Worm (Caenorhabditis elegans) whole organism, L3 larva: ENCODE data around the gene C50E3.13.
A peak's percentile ranks its signal among the peaks of the same experiment; 100 is the strongest.

Source experiments
- R02D3.7 ChIP-seq: fragments of 150-350 bp; optimal IDR thresholded peaks from 2 replicates; lab custom pipeline; 2014; ENCODE audit warnings: missing biosample characterization, missing genetic modification characterization
- ZK546.5 ChIP-seq: sonication (generic microtip); optimal IDR thresholded peaks from 2 replicates; lab custom pipeline; 2017; ENCODE audit warnings: missing biosample characterization, missing genetic modification characterization
- aly-2 ChIP-seq: fragments of 150-350 bp; optimal IDR thresholded peaks from 2 replicates; lab custom pipeline; 2014; ENCODE audit warnings: missing biosample characterization, missing genetic modification characterization
- ceh-16 ChIP-seq: sonication (generic microtip); optimal IDR thresholded peaks from 2 replicates; lab custom pipeline; 2017; ENCODE audit warnings: missing biosample characterization, missing genetic modification characterization
- ceh-28 ChIP-seq: fragments of 150-350 bp; optimal IDR thresholded peaks from 2 replicates; lab custom pipeline; 2014; ENCODE audit warnings: missing biosample characterization, missing genetic modification reagents, missing genetic modification characterization
- ceh-9 ChIP-seq: sonication (generic microtip); optimal IDR thresholded peaks from 2 replicates; lab custom pipeline; 2018; ENCODE audit warnings: missing biosample characterization, missing genetic modification characterization
- daf-12 ChIP-seq: fragments of 150-350 bp; optimal IDR thresholded peaks from 2 replicates; lab custom pipeline; 2014; ENCODE audit warnings: missing biosample characterization, missing genetic modification reagents, missing genetic modification characterization
- egl-27 ChIP-seq: sonication (generic microtip); optimal IDR thresholded peaks from 4 replicates; lab custom pipeline; 2017; ENCODE audit warnings: missing biosample characterization, missing genetic modification reagents, missing genetic modification characterization
- egl-5 ChIP-seq: fragments of 150-350 bp; optimal IDR thresholded peaks from 2 replicates; lab custom pipeline; 2017; ENCODE audit warnings: missing biosample characterization, missing genetic modification reagents, missing genetic modification characterization, inconsistent platforms
- elt-1 ChIP-seq: fragments of 150-350 bp; optimal IDR thresholded peaks from 2 replicates; lab custom pipeline; 2014; ENCODE audit warnings: missing biosample characterization, missing genetic modification characterization
- elt-3 ChIP-seq, 3 experiments: fragments of 150-350 bp in 1 of 3; sonication (generic microtip) in 2 of 3; optimal IDR thresholded peaks; 2 replicates in 2 of 3; 4 replicates in 1 of 3; lab custom pipeline; 2014 to 2017; ENCODE audit warnings: missing biosample characterization in 3 of 3, missing genetic modification characterization in 3 of 3
- eor-1 ChIP-seq, 2 experiments: fragments of 150-350 bp; optimal IDR thresholded peaks; 2 replicates each; lab custom pipeline; 2014 to 2018; ENCODE audit warnings: missing biosample characterization in 2 of 2, missing genetic modification characterization in 2 of 2
- fkh-2 ChIP-seq: fragments of 150-350 bp; optimal IDR thresholded peaks from 2 replicates; lab custom pipeline; 2014; ENCODE audit warnings: missing biosample characterization, missing genetic modification reagents, missing genetic modification characterization
- fos-1 ChIP-seq: fragments of 150-350 bp; optimal IDR thresholded peaks from 2 replicates; lab custom pipeline; 2014; ENCODE audit warnings: missing biosample characterization, missing genetic modification characterization
- hmg-11 ChIP-seq: sonication (generic microtip); optimal IDR thresholded peaks from 2 replicates; lab custom pipeline; 2016; ENCODE audit warnings: missing genetic modification characterization, missing compliant biosample characterization
- jun-1 ChIP-seq: fragments of 150-350 bp; optimal IDR thresholded peaks from 2 replicates; lab custom pipeline; 2014; ENCODE audit warnings: missing biosample characterization, missing genetic modification reagents, missing genetic modification characterization
- lin-15B ChIP-seq: fragments of 150-350 bp; optimal IDR thresholded peaks from 2 replicates; lab custom pipeline; 2014; ENCODE audit warnings: missing biosample characterization, missing genetic modification characterization
- lin-39 ChIP-seq: fragments of 150-350 bp; optimal IDR thresholded peaks from 2 replicates; lab custom pipeline; 2018; ENCODE audit warnings: missing biosample characterization, missing genetic modification reagents, missing genetic modification characterization
- lsy-12 ChIP-seq: sonication (generic microtip); optimal IDR thresholded peaks from 2 replicates; lab custom pipeline; 2016; ENCODE audit warnings: mild to moderate bottlenecking, missing genetic modification characterization, missing compliant biosample characterization
- mdl-1 ChIP-seq: fragments of 150-350 bp; optimal IDR thresholded peaks from 2 replicates; lab custom pipeline; 2014; ENCODE audit warnings: missing biosample characterization, missing genetic modification characterization
- mml-1 ChIP-seq: fragments of 150-350 bp; sonication (generic microtip); optimal IDR thresholded peaks from 3 replicates; lab custom pipeline; 2014; ENCODE audit warnings: missing biosample characterization, missing genetic modification characterization
- nfya-1 ChIP-seq: sonication (generic microtip); optimal IDR thresholded peaks from 2 replicates; lab custom pipeline; 2017; ENCODE audit warnings: missing genetic modification characterization, mild to moderate bottlenecking, missing compliant biosample characterization, antibody characterized with exemption, moderate library complexity; ENCODE audit not compliant: insufficient read depth
- nhr-11 ChIP-seq: fragments of 150-350 bp; optimal IDR thresholded peaks from 2 replicates; lab custom pipeline; 2014; ENCODE audit warnings: missing biosample characterization, missing genetic modification characterization
- nhr-12 ChIP-seq: fragments of 150-350 bp; optimal IDR thresholded peaks from 2 replicates; lab custom pipeline; 2014; ENCODE audit warnings: missing biosample characterization, missing genetic modification characterization
- nhr-23 ChIP-seq: fragments of 150-350 bp; optimal IDR thresholded peaks from 2 replicates; lab custom pipeline; 2014; ENCODE audit warnings: missing biosample characterization, missing genetic modification reagents, missing genetic modification characterization
- nhr-237 ChIP-seq: fragments of 150-350 bp; optimal IDR thresholded peaks from 2 replicates; lab custom pipeline; 2014; ENCODE audit warnings: missing biosample characterization, missing genetic modification characterization
- nhr-25 ChIP-seq: sonication (generic microtip); optimal IDR thresholded peaks from 2 replicates; lab custom pipeline; 2017; ENCODE audit warnings: missing biosample characterization, missing genetic modification characterization
- nhr-28 ChIP-seq: fragments of 150-350 bp; optimal IDR thresholded peaks from 2 replicates; lab custom pipeline; 2014; ENCODE audit warnings: missing biosample characterization, missing genetic modification characterization
- nhr-43 ChIP-seq: sonication (generic microtip); optimal IDR thresholded peaks from 2 replicates; lab custom pipeline; 2016; ENCODE audit warnings: mild to moderate bottlenecking, missing genetic modification characterization, missing compliant biosample characterization; ENCODE audit not compliant: poor library complexity, severe bottlenecking
- nhr-67 ChIP-seq: fragments of 150-350 bp; optimal IDR thresholded peaks from 2 replicates; lab custom pipeline; 2014; ENCODE audit warnings: missing biosample characterization, missing genetic modification characterization
- nhr-76 ChIP-seq: fragments of 150-350 bp; sonication (generic microtip); optimal IDR thresholded peaks from 5 replicates; lab custom pipeline; 2014; ENCODE audit warnings: missing biosample characterization, missing genetic modification characterization
- nhr-77 ChIP-seq: fragments of 150-350 bp; optimal IDR thresholded peaks from 2 replicates; lab custom pipeline; 2014; ENCODE audit warnings: missing biosample characterization, missing genetic modification characterization
- pha-4 ChIP-seq: fragments of 150-350 bp; optimal IDR thresholded peaks from 2 replicates; lab custom pipeline; 2014; ENCODE audit warnings: missing biosample characterization, missing genetic modification reagents, missing genetic modification characterization
- pqm-1 ChIP-seq: fragments of 150-350 bp; optimal IDR thresholded peaks from 2 replicates; lab custom pipeline; 2017; ENCODE audit warnings: missing biosample characterization, missing genetic modification characterization, inconsistent platforms
- sea-2 ChIP-seq: fragments of 150-350 bp; sonication (generic microtip); optimal IDR thresholded peaks from 4 replicates; lab custom pipeline; 2014; ENCODE audit warnings: missing biosample characterization, missing genetic modification reagents, missing genetic modification characterization
- skn-1 ChIP-seq: fragments of 150-350 bp; optimal IDR thresholded peaks from 2 replicates; lab custom pipeline; 2014; ENCODE audit warnings: missing biosample characterization, missing genetic modification characterization
- snpc-4 ChIP-seq: fragments of 150-350 bp; optimal IDR thresholded peaks from 2 replicates; lab custom pipeline; 2014; ENCODE audit warnings: missing biosample characterization, missing genetic modification characterization
- tbx-2 ChIP-seq: sonication (generic microtip); optimal IDR thresholded peaks from 2 replicates; lab custom pipeline; 2016; ENCODE audit warnings: mild to moderate bottlenecking, missing genetic modification characterization, missing compliant biosample characterization
- unc-62 ChIP-seq: fragments of 150-350 bp; sonication (generic microtip); optimal IDR thresholded peaks from 4 replicates; lab custom pipeline; 2014; ENCODE audit warnings: missing biosample characterization, missing genetic modification reagents, missing genetic modification characterization
- ztf-11 ChIP-seq: fragments of 150-350 bp; optimal IDR thresholded peaks from 2 replicates; lab custom pipeline; 2014; ENCODE audit warnings: missing biosample characterization, missing genetic modification characterization
- ztf-4 ChIP-seq: fragments of 150-350 bp; optimal IDR thresholded peaks from 2 replicates; lab custom pipeline; 2014; ENCODE audit warnings: missing biosample characterization, missing genetic modification characterization

C50E3.13 gene

ce11 chrV:7600149-7600548 is 23.9 kb downstream of the C50E3.13 start, which contains the start of gene C50E3.9:
Gene C50E3.9, minus strand, starts transcription at chrV:7600249.
- TF ChIP-seq mml-1 (tag; lab: Kevin White, UChicago), result no peak
- TF ChIP-seq lin-15B (tag; lab: Kevin White, UChicago), result no peak
- TF ChIP-seq ceh-28, result no peak
- no peak for TF ChIP-seq nfya-1 (tag; lab: Kevin White, UChicago)
- no peak for TF ChIP-seq tbx-2
- no peak for TF ChIP-seq nhr-25 (tag; lab: Kevin White, UChicago)
- TF ChIP-seq nhr-11 (tag; lab: Kevin White, UChicago), result no peak
- no peak for TF ChIP-seq unc-62
- no peak for TF ChIP-seq nhr-28
- TF ChIP-seq snpc-4, result no peak
- TF ChIP-seq egl-27 (tag; lab: Kevin White, UChicago), result no peak
- TF ChIP-seq ZK546.5 (tag; lab: Kevin White, UChicago), result no peak
- no peak for TF ChIP-seq aly-2 (tag; lab: Kevin White, UChicago)

- TF ChIP-seq sea-2 (GFP tag; lab: Kevin White, UChicago) (no peak), unc-62 (no peak), R02D3.7 (no peak), mdl-1 (tag; lab: Kevin White, UChicago) (no peak), nhr-76 (no peak), elt-1 (tag; lab: Kevin White, UChicago) (no peak), pha-4 (tag; lab: Kevin White, UChicago) (no peak), nhr-12 (tag; lab: Kevin White, UChicago) (no peak), daf-12 (tag; lab: Kevin White, UChicago) (no peak), fkh-2 (no peak), skn-1 (tag; lab: Kevin White, UChicago) (no peak), nfya-1 (tag; lab: Kevin White, UChicago) (no peak), ZK546.5 (tag; lab: Kevin White, UChicago) (no peak), tbx-2 (no peak), ceh-16 (tag; lab: Kevin White, UChicago) (no peak), nhr-77 (tag; lab: Kevin White, UChicago) (no peak)
These were observed 25.8 kb downstream of the C50E3.13 start, which contains the start of gene C50E3.7 for ce11 chrV:7598269-7598668. Gene C50E3.7, minus strand, starts transcription at chrV:7598369.

ce11 chrV:7595132-7595531 is 28.9 kb downstream of the C50E3.13 start:
- TF ChIP-seq ceh-16 (tag; lab: Kevin White, UChicago), result no peak
- TF ChIP-seq snpc-4, result peak; percentile 6

ce11 chrV:7590454-7590853 is 33.6 kb downstream of the C50E3.13 start, which contains the start of gene C50E3.6:
Gene C50E3.6, minus strand, starts transcription at chrV:7590554.
- TF ChIP-seq fkh-2 (no peak), lin-15B (tag; lab: Kevin White, UChicago) (no peak), fos-1 (no peak), ZK546.5 (tag; lab: Kevin White, UChicago) (no peak), nhr-43 (tag; lab: Kevin White, UChicago) (no peak), nhr-237 (tag; lab: Kevin White, UChicago) (no peak), nhr-12 (tag; lab: Kevin White, UChicago) (no peak), tbx-2 (no peak), hmg-11 (tag; lab: Kevin White, UChicago) (no peak), mdl-1 (tag; lab: Kevin White, UChicago) (no peak), ceh-16 (tag; lab: Kevin White, UChicago) (no peak), daf-12 (tag; lab: Kevin White, UChicago) (no peak), nhr-11 (tag; lab: Kevin White, UChicago) (no peak), lin-39 (tag; lab: Kevin White, UChicago) (no peak), mml-1 (tag; lab: Kevin White, UChicago) (no peak)

- TF ChIP-seq lin-39 (tag; lab: Kevin White, UChicago) (no peak), skn-1 (tag; lab: Kevin White, UChicago) (no peak), daf-12 (tag; lab: Kevin White, UChicago) (no peak), sea-2 (GFP tag; lab: Kevin White, UChicago) (no peak), lin-15B (tag; lab: Kevin White, UChicago) (peak; percentile 70), pqm-1 (no peak), unc-62 (no peak), nhr-28 (no peak), elt-3 (tag; optimal IDR thresholded peaks at IDR 0.05; lab: Kevin White, UChicago) (no peak), fos-1 (no peak), egl-27 (tag; lab: Kevin White, UChicago) (no peak), nhr-25 (tag; lab: Kevin White, UChicago) (no peak), snpc-4 (peak; percentile 44), fkh-2 (no peak), jun-1 (tag; lab: Kevin White, UChicago) (no peak), nhr-67 (tag; lab: Kevin White, UChicago) (no peak), elt-1 (tag; lab: Kevin White, UChicago) (no peak), nhr-11 (tag; lab: Kevin White, UChicago) (no peak), ceh-9 (no peak), tbx-2 (no peak), lsy-12 (tag; lab: Kevin White, UChicago) (no peak), nhr-43 (tag; lab: Kevin White, UChicago) (peak; percentile 42), nhr-237 (tag; lab: Kevin White, UChicago) (no peak), hmg-11 (tag; lab: Kevin White, UChicago) (peak; percentile 74), nhr-23 (peak; percentile 43), egl-5 (no peak), nhr-76 (no peak), eor-1 (tag; optimal IDR thresholded peaks at IDR 0.05; lab: Kevin White, UChicago) (no peak), ztf-4 (tag; lab: Kevin White, UChicago) (no peak), ztf-11 (tag; lab: Kevin White, UChicago) (no peak)
These were observed 36.4 kb downstream of the C50E3.13 start, which contains the start of the genes F19F10.11 and C50E3.5 for ce11 chrV:7587637-7588036. Gene F19F10.11, minus strand, starts transcription at chrV:7587704. Gene C50E3.5, plus strand, starts transcription at chrV:7587996.
